Fruit fly (Drosophila melanogaster) whole organism, embryonic: ENCODE measurements around the gene CG5050.
A peak's percentile ranks its signal among the peaks of the same experiment; 100 is the strongest.

ENCODE experiments used
- Aef1 ChIP-seq: fragments of 200-800 bp; sonication (Bioruptor generic); IDR thresholded peaks from 3 replicates; pipeline ENCODE4 v1.3.6; 2022; ENCODE audit warnings: missing biosample characterization, missing genetic modification characterization
- Bteb2 ChIP-seq: fragments of 200-800 bp; sonication (Bioruptor generic); optimal IDR thresholded peaks from 2 replicates; lab custom pipeline; 2016; ENCODE audit warnings: missing biosample characterization, missing genetic modification characterization
- CG10366 ChIP-seq: fragments of 200-800 bp; sonication (Bioruptor generic); IDR thresholded peaks from 2 replicates; pipeline ENCODE4 v1.3.6; 2022; ENCODE audit warnings: missing biosample characterization, missing genetic modification characterization
- CG10431 ChIP-seq: fragments of 200-800 bp; sonication (Bioruptor generic); optimal IDR thresholded peaks from 3 replicates; lab custom pipeline; 2018; ENCODE audit warnings: missing biosample characterization, mild to moderate bottlenecking, missing genetic modification characterization
- CG11560 ChIP-seq: fragments of 200-800 bp; sonication (Bioruptor generic); IDR thresholded peaks from 3 replicates; pipeline ENCODE4 v1.3.6; 2022; ENCODE audit warnings: missing biosample characterization, missing genetic modification characterization
- CG13775 ChIP-seq: fragments of 200-800 bp; sonication (Bioruptor generic); optimal IDR thresholded peaks from 3 replicates; lab custom pipeline; 2017; ENCODE audit warnings: missing biosample characterization, mild to moderate bottlenecking, missing genetic modification characterization
- CG14014 ChIP-seq: fragments of 200-800 bp; sonication (Bioruptor generic); IDR thresholded peaks from 2 replicates; pipeline ENCODE4 v1.3.6; 2022; ENCODE audit warnings: missing biosample characterization, missing genetic modification characterization
- CG14441 ChIP-seq: fragments of 200-800 bp; sonication (Bioruptor generic); IDR thresholded peaks from 2 replicates; pipeline ENCODE4 v1.3.6; 2022; ENCODE audit warnings: missing biosample characterization, missing genetic modification characterization
- CG15073 ChIP-seq: fragments of 200-800 bp; sonication (Bioruptor generic); optimal IDR thresholded peaks from 2 replicates; lab custom pipeline; 2016; ENCODE audit warnings: missing biosample characterization, missing genetic modification characterization
- CG15269 ChIP-seq: fragments of 200-800 bp; sonication (Bioruptor generic); optimal IDR thresholded peaks from 2 replicates; lab custom pipeline; 2018; ENCODE audit warnings: missing biosample characterization, mild to moderate bottlenecking, missing genetic modification characterization, moderate library complexity
- CG1602 ChIP-seq: fragments of 200-800 bp; sonication (Bioruptor generic); optimal IDR thresholded peaks from 3 replicates; lab custom pipeline; 2016; ENCODE audit warnings: missing biosample characterization, missing genetic modification characterization
- CG17359 ChIP-seq: fragments of 200-800 bp; sonication (Bioruptor generic); optimal IDR thresholded peaks from 3 replicates; lab custom pipeline; 2018; ENCODE audit warnings: missing biosample characterization, mild to moderate bottlenecking, missing genetic modification characterization, moderate library complexity
- CG30403 ChIP-seq: fragments of 200-800 bp; sonication (Bioruptor generic); optimal IDR thresholded peaks from 3 replicates; lab custom pipeline; 2016; ENCODE audit warnings: missing biosample characterization, missing genetic modification characterization
- CG4328 ChIP-seq: fragments of 200-800 bp; sonication (Bioruptor generic); optimal IDR thresholded peaks from 3 replicates; lab custom pipeline; 2017; ENCODE audit warnings: missing biosample characterization, missing genetic modification reagents, missing genetic modification characterization
- CG6175 ChIP-seq: fragments of 200-800 bp; sonication (Bioruptor generic); IDR thresholded peaks from 3 replicates; pipeline ENCODE4 v1.3.6; 2022; ENCODE audit warnings: missing biosample characterization, missing genetic modification characterization
- CG6791 ChIP-seq: fragments of 200-800 bp; sonication (Bioruptor generic); IDR thresholded peaks from 3 replicates; pipeline ENCODE4 v1.3.6; 2022; ENCODE audit warnings: missing biosample characterization, missing genetic modification characterization; ENCODE audit not compliant: partially characterized antibody
- CG7928 ChIP-seq: fragments of 200-800 bp; sonication (Bioruptor generic); optimal IDR thresholded peaks from 2 replicates; lab custom pipeline; 2017; ENCODE audit warnings: missing biosample characterization, mild to moderate bottlenecking, missing genetic modification characterization
- CG8290 ChIP-seq, 3 experiments: fragments of 200-800 bp; sonication (Bioruptor generic); optimal IDR thresholded peaks; 2 replicates each; lab custom pipeline; 2016 to 2019; ENCODE audit warnings: missing biosample characterization in 3 of 3, missing genetic modification characterization in 3 of 3, mild to moderate bottlenecking in 2 of 3, moderate library complexity in 1 of 3
- CG9876 ChIP-seq: fragments of 200-800 bp; sonication (Bioruptor generic); optimal IDR thresholded peaks from 2 replicates; lab custom pipeline; 2016; ENCODE audit warnings: missing biosample characterization, missing genetic modification characterization
- Camta ChIP-seq: fragments of 200-800 bp; sonication (Bioruptor generic); optimal IDR thresholded peaks from 2 replicates; lab custom pipeline; 2016; ENCODE audit warnings: missing biosample characterization, missing genetic modification characterization
- Dek ChIP-seq: fragments of 200-800 bp; sonication (Bioruptor generic); optimal IDR thresholded peaks from 3 replicates; lab custom pipeline; 2019; ENCODE audit warnings: missing biosample characterization, mild to moderate bottlenecking, missing genetic modification characterization, moderate library complexity
- E2f1 ChIP-seq: fragments of 200-800 bp; sonication (Bioruptor generic); IDR thresholded peaks from 2 replicates; pipeline ENCODE4 v1.3.6; 2022; ENCODE audit warnings: missing biosample characterization, missing genetic modification characterization
- Ets65A ChIP-seq: fragments of 200-800 bp; sonication (Bioruptor generic); peaks from one replicate; lab custom pipeline; 2016; ENCODE audit warnings: missing biosample characterization, missing genetic modification characterization
- HLH3B ChIP-seq: fragments of 200-800 bp; sonication (Bioruptor generic); IDR thresholded peaks from 2 replicates; pipeline ENCODE4 v1.3.6; 2022; ENCODE audit warnings: missing biosample characterization, missing genetic modification characterization
- Lhr ChIP-seq: fragments of 200-800 bp; sonication (Bioruptor generic); optimal IDR thresholded peaks from 3 replicates; lab custom pipeline; 2017; ENCODE audit warnings: mild to moderate bottlenecking, missing biosample characterization, missing genetic modification reagents, missing genetic modification characterization
- Meics ChIP-seq: fragments of 200-800 bp; sonication (Bioruptor generic); optimal IDR thresholded peaks from 2 replicates; lab custom pipeline; 2017; ENCODE audit warnings: missing biosample characterization, mild to moderate bottlenecking, missing genetic modification characterization
- Oli ChIP-seq: fragments of 200-800 bp; sonication (Bioruptor generic); optimal IDR thresholded peaks from 2 replicates; lab custom pipeline; 2018; ENCODE audit warnings: missing biosample characterization, mild to moderate bottlenecking, missing genetic modification characterization, moderate library complexity
- Rx ChIP-seq: fragments of 200-800 bp; sonication (Bioruptor generic); IDR thresholded peaks from 2 replicates; pipeline ENCODE4 v1.3.6; 2022; ENCODE audit warnings: missing biosample characterization, missing genetic modification characterization
- Side ChIP-seq: fragments of 200-800 bp; sonication (Bioruptor generic); optimal IDR thresholded peaks from 2 replicates; lab custom pipeline; 2016; ENCODE audit warnings: missing biosample characterization, missing genetic modification characterization
- Sox102F ChIP-seq: fragments of 200-800 bp; sonication (Bioruptor generic); optimal IDR thresholded peaks from 2 replicates; lab custom pipeline; 2018; ENCODE audit warnings: missing biosample characterization, mild to moderate bottlenecking, missing genetic modification characterization, moderate library complexity
- Ssrp ChIP-seq: fragments of 200-800 bp; sonication (Bioruptor generic); optimal IDR thresholded peaks from 2 replicates; lab custom pipeline; 2018; ENCODE audit warnings: missing biosample characterization, mild to moderate bottlenecking, missing genetic modification characterization, moderate library complexity
- ap ChIP-seq: fragments of 200-800 bp; sonication (Bioruptor generic); IDR thresholded peaks from 2 replicates; pipeline ENCODE4 v1.3.6; 2022; ENCODE audit warnings: missing biosample characterization, missing genetic modification characterization
- ash1 ChIP-seq: fragments of 200-800 bp; sonication (Bioruptor generic); optimal IDR thresholded peaks from 2 replicates; lab custom pipeline; 2018; ENCODE audit warnings: missing biosample characterization, mild to moderate bottlenecking, missing genetic modification characterization
- caup ChIP-seq: fragments of 200-800 bp; sonication (Bioruptor generic); optimal IDR thresholded peaks from 3 replicates; lab custom pipeline; 2017; ENCODE audit warnings: missing biosample characterization, mild to moderate bottlenecking, missing genetic modification characterization, moderate library complexity; ENCODE audit not compliant: severe bottlenecking
- da ChIP-seq: fragments of 200-800 bp; sonication (Bioruptor generic); optimal IDR thresholded peaks from 2 replicates; lab custom pipeline; 2016; ENCODE audit warnings: missing biosample characterization, missing genetic modification characterization
- dmrt99B ChIP-seq: fragments of 200-800 bp; sonication (Bioruptor generic); optimal IDR thresholded peaks from 2 replicates; lab custom pipeline; 2018; ENCODE audit warnings: missing biosample characterization, mild to moderate bottlenecking, missing genetic modification characterization, moderate library complexity
- eve ChIP-seq, 2 experiments: fragments of >200 bp; optimal IDR thresholded peaks; 2 replicates each; lab custom pipeline; 2017; ENCODE audit warnings: missing biosample characterization in 2 of 2, missing genetic modification characterization in 2 of 2
- fd96Cb ChIP-seq: fragments of 200-800 bp; sonication (Bioruptor generic); optimal IDR thresholded peaks from 2 replicates; lab custom pipeline; 2018; ENCODE audit warnings: missing biosample characterization, mild to moderate bottlenecking, missing genetic modification characterization, moderate library complexity
- gem ChIP-seq: fragments of 200-800 bp; sonication (Bioruptor generic); optimal IDR thresholded peaks from 2 replicates; lab custom pipeline; 2019; ENCODE audit warnings: missing biosample characterization, mild to moderate bottlenecking, missing genetic modification characterization, moderate library complexity
- h ChIP-seq: fragments of >200 bp; optimal IDR thresholded peaks from 2 replicates; lab custom pipeline; 2017
- hth ChIP-seq: fragments of >200 bp; optimal IDR thresholded peaks from 2 replicates; lab custom pipeline; 2017; ENCODE audit warnings: inconsistent platforms
- onecut ChIP-seq: fragments of 200-800 bp; sonication (Bioruptor generic); IDR thresholded peaks from 2 replicates; pipeline ENCODE4 v1.3.6; 2022; ENCODE audit warnings: missing biosample characterization, missing genetic modification characterization
- pb ChIP-seq: fragments of 200-800 bp; sonication (Bioruptor generic); optimal IDR thresholded peaks from 3 replicates; lab custom pipeline; 2016; ENCODE audit warnings: missing biosample characterization, missing genetic modification characterization
- pita ChIP-seq: fragments of 200-800 bp; sonication (Bioruptor generic); optimal IDR thresholded peaks from 2 replicates; lab custom pipeline; 2017; ENCODE audit warnings: missing biosample characterization, mild to moderate bottlenecking, missing genetic modification characterization
- psq ChIP-seq: fragments of 200-800 bp; sonication (Bioruptor generic); optimal IDR thresholded peaks from 2 replicates; lab custom pipeline; 2017; ENCODE audit warnings: missing biosample characterization, missing genetic modification characterization
- run ChIP-seq: fragments of 200-800 bp; sonication (Bioruptor generic); optimal IDR thresholded peaks from 3 replicates; lab custom pipeline; 2018; ENCODE audit warnings: missing biosample characterization, mild to moderate bottlenecking, missing genetic modification characterization
- sc ChIP-seq, 3 experiments: fragments of >200 bp in 2 of 3; fragments of 200-800 bp in 1 of 3; sonication (Bioruptor generic) in 1 of 3; optimal IDR thresholded peaks; 2 replicates in 2 of 3; 3 replicates in 1 of 3; lab custom pipeline; 2017; ENCODE audit warnings: mild to moderate bottlenecking in 1 of 3, missing biosample characterization in 1 of 3, missing genetic modification characterization in 1 of 3, missing genetic modification reagents in 1 of 3
- sisA ChIP-seq: fragments of 200-800 bp; sonication (Bioruptor generic); IDR thresholded peaks from 2 replicates; pipeline ENCODE4 v1.3.6; 2022; ENCODE audit warnings: missing biosample characterization, missing genetic modification characterization
- unc-4 ChIP-seq: fragments of 200-800 bp; sonication (Bioruptor generic); IDR thresholded peaks from 2 replicates; pipeline ENCODE4 v1.3.6; 2022; ENCODE audit warnings: missing biosample characterization, missing genetic modification characterization; ENCODE audit not compliant: partially characterized antibody
- vvl ChIP-seq: fragments of 200-800 bp; sonication (Bioruptor generic); IDR thresholded peaks from 2 replicates; pipeline ENCODE4 v1.3.6; 2022; ENCODE audit warnings: missing biosample characterization, missing genetic modification characterization
- wek ChIP-seq: fragments of 200-800 bp; sonication (Bioruptor generic); optimal IDR thresholded peaks from 3 replicates; lab custom pipeline; 2018; ENCODE audit warnings: missing biosample characterization, mild to moderate bottlenecking, missing genetic modification characterization, moderate library complexity

Gene CG5050

dm6 chr2L:17431359-17431675, 21.4 kb upstream of the CG5050 start:
- TF ChIP-seq CG14014 (GFP tag; lab: Robert Waterston, UW), result no peak
- no peak for TF ChIP-seq CG8290 (GFP tag; optimal IDR thresholded peaks at IDR 0.05; lab: Kevin White, UChicago)
- no peak for TF ChIP-seq CG8290 (tag; optimal IDR thresholded peaks at IDR 0.05; lab: Kevin White, UChicago)
- no peak for TF ChIP-seq E2f1 (GFP tag; lab: Robert Waterston, UW)
- TF ChIP-seq CG6175 (GFP tag; lab: Robert Waterston, UW), result no peak
- TF ChIP-seq h, result no peak
- no peak for TF ChIP-seq Dek
- TF ChIP-seq CG11560 (tag; lab: Robert Waterston, UW), result no peak
- peak in 1 of 2 experiments; percentile 18 for TF ChIP-seq eve (GFP tag; optimal IDR thresholded peaks at IDR 0.05; lab: Kevin White, UChicago)
- peak; percentile 13; the same call in 1 of the 2 replicates for TF ChIP-seq CG10366 (GFP tag; lab: Robert Waterston, UW)
- TF ChIP-seq caup, result no peak
- peak; percentile 70 for TF ChIP-seq dmrt99B (tag; lab: Kevin White, UChicago)
- TF ChIP-seq hth (lab: Kevin White, UChicago), result no peak
- no peak for TF ChIP-seq Side (GFP tag; lab: Kevin White, UChicago)
- no peak for TF ChIP-seq psq (GFP tag; lab: Kevin White, UChicago)
- no peak for TF ChIP-seq Camta
- no peak for TF ChIP-seq CG7928 (GFP tag; lab: Kevin White, UChicago)
- peak; percentile 14; the same call in 1 of the 2 replicates for TF ChIP-seq CG14441 (GFP tag; lab: Robert Waterston, UW)
- TF ChIP-seq Rx (GFP tag; lab: Robert Waterston, UW), result no peak
- no peak for TF ChIP-seq Ssrp (tag; lab: Kevin White, UChicago)
- TF ChIP-seq CG1602 (GFP tag; lab: Kevin White, UChicago), result no peak
- 0 out of 2 replicates have a peak, but pooled peaks have one; percentile 19 for TF ChIP-seq HLH3B (GFP tag; lab: Robert Waterston, UW)
- TF ChIP-seq fd96Cb (tag; lab: Kevin White, UChicago), result peak; percentile 1
- no peak for TF ChIP-seq sc (optimal IDR thresholded peaks at IDR 0.05; lab: Kevin White, UChicago)
- TF ChIP-seq sc (GFP tag; optimal IDR thresholded peaks at IDR 0.05; lab: Kevin White, UChicago), result no peak
- no peak for TF ChIP-seq unc-4 (GFP tag; lab: Robert Waterston, UW)
- TF ChIP-seq pita (GFP tag; lab: Kevin White, UChicago), result no peak
- no peak for TF ChIP-seq wek
- TF ChIP-seq Sox102F, result peak; percentile 68
- TF ChIP-seq Ets65A (GFP tag; lab: Kevin White, UChicago), result peak; percentile 39
- no peak for TF ChIP-seq CG6791
- no peak for TF ChIP-seq pb (GFP tag; lab: Kevin White, UChicago)
- no peak for TF ChIP-seq Bteb2 (GFP tag; lab: Kevin White, UChicago)
- TF ChIP-seq Aef1 (GFP tag; lab: Robert Waterston, UW), result 0 out of 3 replicates have a peak, but pooled peaks have one; percentile 15
- peak; percentile 20 for TF ChIP-seq run (tag; lab: Kevin White, UChicago)
- TF ChIP-seq vvl, result 0 out of 2 replicates have a peak, but pooled peaks have one; percentile 12
- TF ChIP-seq CG15073 (GFP tag; lab: Kevin White, UChicago), result no peak
- TF ChIP-seq onecut (GFP tag; lab: Robert Waterston, UW), result no peak
- TF ChIP-seq CG9876 (GFP tag; lab: Kevin White, UChicago), result no peak
- peak; percentile 26 for TF ChIP-seq Oli (tag; lab: Kevin White, UChicago)
- peak; percentile 28; the same call in 1 of the 2 replicates for TF ChIP-seq ap (GFP tag; lab: Robert Waterston, UW)
- no peak for TF ChIP-seq ash1
- peak; percentile 52 for TF ChIP-seq gem (tag; lab: Kevin White, UChicago)
- peak; percentile 9 for TF ChIP-seq CG15269 (tag; lab: Kevin White, UChicago)
- no peak for TF ChIP-seq Meics (GFP tag; lab: Kevin White, UChicago)
- TF ChIP-seq CG4328 (GFP tag; lab: Kevin White, UChicago), result no peak
- TF ChIP-seq Lhr (GFP tag; lab: Kevin White, UChicago), result no peak
- peak; percentile 46 for TF ChIP-seq CG17359 (tag; lab: Kevin White, UChicago)
- peak; percentile 27 for TF ChIP-seq CG30403 (GFP tag; lab: Kevin White, UChicago)
- no peak for TF ChIP-seq CG13775 (GFP tag; lab: Kevin White, UChicago)
- no peak for TF ChIP-seq CG10431 (GFP tag; lab: Kevin White, UChicago)
- TF ChIP-seq sisA (GFP tag; lab: Robert Waterston, UW), result no peak; the same call in 1 of the 2 replicates
- TF ChIP-seq da (GFP tag; lab: Kevin White, UChicago), result no peak
